Fruit fly (Drosophila melanogaster): ENCODE measurements around the gene CG42841.

Gene CG42841

DNA sequence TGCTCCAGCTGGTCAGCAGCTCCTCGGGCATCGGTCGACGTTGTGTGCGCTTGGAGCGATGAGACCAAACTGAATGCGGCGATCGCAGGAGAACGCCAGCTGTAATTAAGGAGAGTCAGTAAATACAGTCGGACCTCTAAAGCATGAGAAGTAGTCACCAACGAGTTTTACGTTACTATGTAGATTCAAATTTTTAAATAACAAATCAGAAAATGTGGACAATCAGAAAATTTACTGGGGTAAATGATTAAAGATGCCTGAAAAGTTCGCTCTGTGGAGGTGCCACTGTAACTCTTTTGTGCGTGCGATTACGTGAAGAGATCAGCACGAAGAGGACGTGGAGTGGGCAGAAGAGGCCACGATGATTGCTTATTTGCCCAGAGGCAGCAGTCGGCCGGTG is 42.5 kb downstream of the CG42841 start, which contains the start of gene SCOT:
TSS of gene SCOT (plus strand) at position 180 of the 400 bp plus-strand sequence.
- no peak for TF ChIP-seq noc (tag; optimal IDR thresholded peaks at IDR 0.05)

Data from whole organism, larva.